Fruit fly (Drosophila melanogaster) whole organism, embryonic: ENCODE results near the gene CG10638.
A peak's percentile ranks its signal among the peaks of the same experiment; 100 is the strongest.

Experiments used
- Abd-B ChIP-seq: fragments of 200-800 bp; sonication (Bioruptor generic); optimal IDR thresholded peaks from 2 replicates; lab custom pipeline; 2018; ENCODE audit warnings: missing biosample characterization, mild to moderate bottlenecking, missing genetic modification characterization, moderate library complexity
- Adf1 ChIP-seq: fragments of 200-800 bp; sonication (Bioruptor generic); IDR thresholded peaks from 2 replicates; pipeline ENCODE4 v1.3.6; 2022; ENCODE audit warnings: missing biosample characterization, missing genetic modification characterization
- Atf3 ChIP-seq: fragments of 200-800 bp; sonication (Bioruptor generic); optimal IDR thresholded peaks from 3 replicates; lab custom pipeline; 2016; ENCODE audit warnings: missing biosample characterization, missing genetic modification characterization
- BEAF-32 ChIP-seq: fragments of 200-800 bp; sonication (Bioruptor generic); optimal IDR thresholded peaks from 3 replicates; lab custom pipeline; 2017; ENCODE audit warnings: missing biosample characterization, missing genetic modification characterization, mild to moderate bottlenecking, moderate library complexity, missing genetic modification reagents
- Bdp1 ChIP-seq: fragments of 200-800 bp; sonication (Bioruptor generic); optimal IDR thresholded peaks from 3 replicates; lab custom pipeline; 2016; ENCODE audit warnings: missing biosample characterization, missing genetic modification characterization
- CG10209 ChIP-seq: fragments of 200-800 bp; sonication (Bioruptor generic); optimal IDR thresholded peaks from 3 replicates; lab custom pipeline; 2017; ENCODE audit warnings: missing biosample characterization, mild to moderate bottlenecking, missing genetic modification characterization, missing genetic modification reagents
- CG12071 ChIP-seq: fragments of 200-800 bp; sonication (Bioruptor generic); optimal IDR thresholded peaks from 3 replicates; lab custom pipeline; 2018; ENCODE audit warnings: missing biosample characterization, mild to moderate bottlenecking, missing genetic modification characterization
- CG12744 ChIP-seq: fragments of 200-800 bp; sonication (Bioruptor generic); optimal IDR thresholded peaks from 2 replicates; lab custom pipeline; 2016; ENCODE audit warnings: missing biosample characterization, missing genetic modification characterization
- CG13775 ChIP-seq: fragments of 200-800 bp; sonication (Bioruptor generic); optimal IDR thresholded peaks from 3 replicates; lab custom pipeline; 2017; ENCODE audit warnings: missing biosample characterization, mild to moderate bottlenecking, missing genetic modification characterization
- CG14710 ChIP-seq: fragments of 200-800 bp; sonication (Bioruptor generic); optimal IDR thresholded peaks from 3 replicates; lab custom pipeline; 2019; ENCODE audit warnings: missing biosample characterization, mild to moderate bottlenecking, missing genetic modification characterization, moderate library complexity
- CG15073 ChIP-seq: fragments of 200-800 bp; sonication (Bioruptor generic); optimal IDR thresholded peaks from 2 replicates; lab custom pipeline; 2016; ENCODE audit warnings: missing biosample characterization, missing genetic modification characterization
- CG2120 ChIP-seq: fragments of 200-800 bp; sonication (Bioruptor generic); optimal IDR thresholded peaks from 3 replicates; lab custom pipeline; 2016; ENCODE audit warnings: missing biosample characterization, missing genetic modification characterization
- CG2129 ChIP-seq: fragments of 200-800 bp; sonication (Bioruptor generic); IDR thresholded peaks from 2 replicates; pipeline ENCODE4 v1.3.6; 2022; ENCODE audit warnings: missing biosample characterization, missing genetic modification characterization; ENCODE audit not compliant: partially characterized antibody
- CG30020 ChIP-seq: fragments of 200-800 bp; optimal IDR thresholded peaks from 2 replicates; lab custom pipeline; 2019; ENCODE audit warnings: missing biosample characterization, mild to moderate bottlenecking, missing genetic modification characterization, moderate library complexity
- CG31441 ChIP-seq: fragments of 200-800 bp; sonication (Bioruptor generic); IDR thresholded peaks from 2 replicates; pipeline ENCODE4 v1.3.6; 2022; ENCODE audit warnings: missing biosample characterization, missing genetic modification characterization
- CG4328 ChIP-seq: fragments of 200-800 bp; sonication (Bioruptor generic); optimal IDR thresholded peaks from 3 replicates; lab custom pipeline; 2017; ENCODE audit warnings: missing biosample characterization, missing genetic modification reagents, missing genetic modification characterization
- CG4424 ChIP-seq: fragments of 200-800 bp; sonication (Bioruptor generic); optimal IDR thresholded peaks from 3 replicates; lab custom pipeline; 2016; ENCODE audit warnings: missing biosample characterization, missing genetic modification characterization
- CG6175 ChIP-seq: fragments of 200-800 bp; sonication (Bioruptor generic); IDR thresholded peaks from 3 replicates; pipeline ENCODE4 v1.3.6; 2022; ENCODE audit warnings: missing biosample characterization, missing genetic modification characterization
- CG6254 ChIP-seq: fragments of 200-800 bp; sonication (Bioruptor generic); optimal IDR thresholded peaks from 3 replicates; lab custom pipeline; 2017; ENCODE audit warnings: mild to moderate bottlenecking, missing biosample characterization, missing genetic modification reagents, missing genetic modification characterization
- CG7987 ChIP-seq: fragments of 200-800 bp; sonication (Bioruptor generic); optimal IDR thresholded peaks from 2 replicates; lab custom pipeline; 2018; ENCODE audit warnings: missing biosample characterization, mild to moderate bottlenecking, missing genetic modification characterization, moderate library complexity
- CG8089 ChIP-seq: fragments of 200-800 bp; sonication (Bioruptor generic); optimal IDR thresholded peaks from 3 replicates; lab custom pipeline; 2016; ENCODE audit warnings: missing biosample characterization, missing genetic modification characterization
- CG8765 ChIP-seq: fragments of 200-800 bp; sonication (Bioruptor generic); IDR thresholded peaks from 2 replicates; pipeline ENCODE4 v1.3.6; 2022; ENCODE audit warnings: missing biosample characterization, missing genetic modification characterization
- D19B ChIP-seq: fragments of 200-800 bp; sonication (Bioruptor generic); optimal IDR thresholded peaks from 2 replicates; lab custom pipeline; 2017; ENCODE audit warnings: missing biosample characterization, mild to moderate bottlenecking, missing genetic modification characterization
- Dll ChIP-seq: fragments of 200-800 bp; sonication (Bioruptor generic); IDR thresholded peaks from 4 replicates; pipeline ENCODE4 v1.3.6; 2022; ENCODE audit warnings: missing biosample characterization, missing genetic modification characterization; ENCODE audit not compliant: partially characterized antibody
- Dp ChIP-seq: fragments of 200-800 bp; sonication (Bioruptor generic); optimal IDR thresholded peaks from 2 replicates; lab custom pipeline; 2018; ENCODE audit warnings: missing biosample characterization, mild to moderate bottlenecking, missing genetic modification characterization, moderate library complexity
- Drgx ChIP-seq: fragments of 200-800 bp; sonication (Bioruptor generic); IDR thresholded peaks from 2 replicates; pipeline ENCODE4 v1.3.6; 2022; ENCODE audit warnings: missing biosample characterization, missing genetic modification characterization
- Hr39 ChIP-seq: fragments of >200 bp; optimal IDR thresholded peaks from 2 replicates; lab custom pipeline; 2017
- NC2α ChIP-seq: fragments of 200-800 bp; sonication (Bioruptor generic); optimal IDR thresholded peaks from 2 replicates; lab custom pipeline; 2016; ENCODE audit warnings: missing biosample characterization, missing genetic modification characterization
- Optix ChIP-seq: fragments of 200-800 bp; sonication (Bioruptor generic); IDR thresholded peaks from 3 replicates; pipeline ENCODE4 v1.3.6; 2022; ENCODE audit warnings: missing biosample characterization, missing genetic modification characterization
- Rfx ChIP-seq: fragments of 200-800 bp; sonication (Bioruptor generic); IDR thresholded peaks from 2 replicates; pipeline ENCODE4 v1.3.6; 2022; ENCODE audit warnings: missing biosample characterization, missing genetic modification characterization
- az2 ChIP-seq: fragments of 200-800 bp; sonication (Bioruptor generic); optimal IDR thresholded peaks from 3 replicates; lab custom pipeline; 2016; ENCODE audit warnings: missing biosample characterization, missing genetic modification characterization
- chif ChIP-seq, 2 experiments: fragments of 200-800 bp; sonication (Bioruptor generic); optimal IDR thresholded peaks; 3 replicates each; lab custom pipeline; 2016; ENCODE audit warnings: missing biosample characterization in 2 of 2, missing genetic modification characterization in 2 of 2
- ci ChIP-seq: fragments of 200-800 bp; sonication (Bioruptor generic); IDR thresholded peaks from 3 replicates; pipeline ENCODE4 v1.3.6; 2022; ENCODE audit warnings: missing biosample characterization, missing genetic modification characterization
- da ChIP-seq: fragments of 200-800 bp; sonication (Bioruptor generic); optimal IDR thresholded peaks from 2 replicates; lab custom pipeline; 2016; ENCODE audit warnings: missing biosample characterization, missing genetic modification characterization
- dm ChIP-seq: fragments of 200-800 bp; sonication (Bioruptor generic); optimal IDR thresholded peaks from 3 replicates; lab custom pipeline; 2016; ENCODE audit warnings: missing biosample characterization, missing genetic modification characterization
- fd96Cb ChIP-seq: fragments of 200-800 bp; sonication (Bioruptor generic); optimal IDR thresholded peaks from 2 replicates; lab custom pipeline; 2018; ENCODE audit warnings: missing biosample characterization, mild to moderate bottlenecking, missing genetic modification characterization, moderate library complexity
- gfzf ChIP-seq: fragments of 200-800 bp; sonication (Bioruptor generic); optimal IDR thresholded peaks from 2 replicates; lab custom pipeline; 2016; ENCODE audit warnings: missing biosample characterization, mild to moderate bottlenecking, missing genetic modification characterization, moderate library complexity
- hkb ChIP-seq, 2 experiments: fragments of 200-800 bp in 1 of 2; fragments of >200 bp in 1 of 2; sonication (Bioruptor generic) in 1 of 2; IDR thresholded peaks in 1 of 2; optimal IDR thresholded peaks in 1 of 2; 2 replicates each; pipeline versions ENCODE4 v1.3.6 to Lab custom; 2017 to 2022; ENCODE audit warnings: missing biosample characterization in 1 of 2, missing genetic modification characterization in 1 of 2
- lab ChIP-seq: fragments of 200-800 bp; sonication (Bioruptor generic); optimal IDR thresholded peaks from 3 replicates; lab custom pipeline; 2017; ENCODE audit warnings: missing biosample characterization, missing genetic modification characterization, mild to moderate bottlenecking, moderate library complexity, missing genetic modification reagents
- pfk ChIP-seq: fragments of 200-800 bp; sonication (Bioruptor generic); optimal IDR thresholded peaks from 2 replicates; lab custom pipeline; 2018; ENCODE audit warnings: missing biosample characterization, mild to moderate bottlenecking, missing genetic modification characterization, moderate library complexity
- phol ChIP-seq: fragments of 200-800 bp; sonication (Bioruptor generic); optimal IDR thresholded peaks from 3 replicates; lab custom pipeline; 2018; ENCODE audit warnings: missing biosample characterization, mild to moderate bottlenecking, missing genetic modification characterization, moderate library complexity
- pita ChIP-seq: fragments of 200-800 bp; sonication (Bioruptor generic); optimal IDR thresholded peaks from 2 replicates; lab custom pipeline; 2017; ENCODE audit warnings: missing biosample characterization, mild to moderate bottlenecking, missing genetic modification characterization
- pros ChIP-seq: fragments of 200-800 bp; sonication (Bioruptor generic); optimal IDR thresholded peaks from 3 replicates; lab custom pipeline; 2019; ENCODE audit warnings: missing biosample characterization, mild to moderate bottlenecking, missing genetic modification characterization, moderate library complexity
- slou ChIP-seq: fragments of 200-800 bp; sonication (Bioruptor generic); optimal IDR thresholded peaks from 3 replicates; lab custom pipeline; 2016; ENCODE audit warnings: missing biosample characterization, missing genetic modification characterization
- sob ChIP-seq: fragments of 200-800 bp; sonication (Bioruptor generic); IDR thresholded peaks from 2 replicates; pipeline ENCODE4 v1.3.6; 2022; ENCODE audit warnings: missing biosample characterization, missing genetic modification characterization
- sr ChIP-seq: fragments of 200-800 bp; sonication (Bioruptor generic); IDR thresholded peaks from 3 replicates; pipeline ENCODE4 v1.3.6; 2022; ENCODE audit warnings: missing biosample characterization, missing genetic modification characterization
- stc ChIP-seq: fragments of 200-800 bp; sonication (Bioruptor generic); IDR thresholded peaks from 2 replicates; pipeline ENCODE4 v1.3.6; 2022; ENCODE audit warnings: missing biosample characterization, missing genetic modification characterization
- twi ChIP-seq: fragments of 200-800 bp; optimal IDR thresholded peaks from 2 replicates; lab custom pipeline; 2019; ENCODE audit warnings: missing biosample characterization, mild to moderate bottlenecking, missing genetic modification characterization, moderate library complexity
- vfl ChIP-seq: fragments of 200-800 bp; sonication (Bioruptor generic); optimal IDR thresholded peaks from 2 replicates; lab custom pipeline; 2016; ENCODE audit warnings: missing biosample characterization, missing genetic modification characterization
- vvl ChIP-seq: fragments of 200-800 bp; sonication (Bioruptor generic); IDR thresholded peaks from 2 replicates; pipeline ENCODE4 v1.3.6; 2022; ENCODE audit warnings: missing biosample characterization, missing genetic modification characterization
- wdn ChIP-seq: fragments of 200-800 bp; sonication (Bioruptor generic); IDR thresholded peaks from 2 replicates; pipeline ENCODE4 v1.3.6; 2022; ENCODE audit warnings: missing biosample characterization, missing genetic modification characterization

CG10638 gene

dm6 chr3L:12468016-12468415 is 33.1 kb downstream of the CG10638 start, which contains the start of gene eyg (continued):
- TF ChIP-seq dm (GFP tag; lab: Kevin White, UChicago): peak; percentile 14
- TF ChIP-seq pros (GFP tag; lab: Kevin White, UChicago): peak; percentile 66
- no peak for TF ChIP-seq CG15073 (GFP tag; lab: Kevin White, UChicago)
- no peak for TF ChIP-seq gfzf (GFP tag; lab: Kevin White, UChicago)
- TF ChIP-seq CG13775 (GFP tag; lab: Kevin White, UChicago): peak; percentile 28
- no peak for TF ChIP-seq da
- TF ChIP-seq pfk: peak; percentile 43
- no peak for TF ChIP-seq BEAF-32 (GFP tag; lab: Kevin White, UChicago)
- no peak for TF ChIP-seq CG4424 (GFP tag; lab: Kevin White, UChicago)
- TF ChIP-seq Drgx (GFP tag; lab: Robert Waterston, UW): no peak; the same call in 1 of the 2 replicates
- no peak for TF ChIP-seq az2
- TF ChIP-seq vvl (GFP tag; lab: Robert Waterston, UW): peak; percentile 79
- peak; percentile 79 for TF ChIP-seq phol (tag; lab: Kevin White, UChicago)
- TF ChIP-seq vfl (GFP tag; lab: Kevin White, UChicago): no peak
- TF ChIP-seq CG2129 (GFP tag; lab: Robert Waterston, UW): no peak
- TF ChIP-seq CG8765 (GFP tag; lab: Robert Waterston, UW): 0 out of 2 replicates have a peak, but pooled peaks have one; percentile 9
- TF ChIP-seq twi (tag; lab: Kevin White, UChicago): peak; percentile 9
- TF ChIP-seq Dll (GFP tag; lab: Robert Waterston, UW): 0 out of 4 replicates have a peak, but pooled peaks have one; percentile 28
- peak; percentile 40 for TF ChIP-seq CG10209 (GFP tag; lab: Kevin White, UChicago)
- TF ChIP-seq sr (GFP tag; lab: Robert Waterston, UW): no peak; the same call in 2 of the 3 replicates
- TF ChIP-seq CG14710 (tag; lab: Kevin White, UChicago): peak; percentile 37
- TF ChIP-seq Hr39 (lab: Kevin White, UChicago): no peak
- TF ChIP-seq CG6175: no peak; the same call in 2 of the 3 replicates
- peak; percentile 31 for TF ChIP-seq NC2α (GFP tag; lab: Kevin White, UChicago)
- no peak for TF ChIP-seq sob
- TF ChIP-seq CG31441 (GFP tag; lab: Robert Waterston, UW): no peak
- no peak for TF ChIP-seq pita (GFP tag; lab: Kevin White, UChicago)
- no peak for TF ChIP-seq fd96Cb (tag; lab: Kevin White, UChicago)
- peak in 1 of 2 experiments; percentile 33 for TF ChIP-seq chif (GFP tag; optimal IDR thresholded peaks at IDR 0.05; lab: Kevin White, UChicago)
- TF ChIP-seq Abd-B (GFP tag; lab: Kevin White, UChicago): peak; percentile 37
- TF ChIP-seq hkb (optimal IDR thresholded peaks at IDR 0.05; lab: Kevin White, UChicago): peak; percentile 74
- TF ChIP-seq hkb (GFP tag; IDR thresholded peaks at IDR 0.05; lab: Robert Waterston, UW): 0 out of 2 replicates have a peak, but pooled peaks have one; percentile 51
- no peak for TF ChIP-seq lab
- TF ChIP-seq Rfx: no peak; the same call in 1 of the 2 replicates
- TF ChIP-seq Atf3 (GFP tag; lab: Kevin White, UChicago): peak; percentile 33
- TF ChIP-seq Bdp1: no peak
- peak; percentile 69; the same call in 2 of the 3 replicates for TF ChIP-seq ci (GFP tag; lab: Robert Waterston, UW)
- TF ChIP-seq slou (GFP tag; lab: Kevin White, UChicago): no peak
- TF ChIP-seq CG6254 (GFP tag; lab: Kevin White, UChicago): no peak
- no peak for TF ChIP-seq CG12071 (GFP tag; lab: Kevin White, UChicago)
- no peak for TF ChIP-seq wdn
- TF ChIP-seq Adf1 (GFP tag; lab: Robert Waterston, UW): peak; percentile 76
- peak; percentile 11 for TF ChIP-seq CG8089 (GFP tag; lab: Kevin White, UChicago)
- TF ChIP-seq D19B (GFP tag; lab: Kevin White, UChicago): no peak
- no peak for TF ChIP-seq Dp (GFP tag; lab: Kevin White, UChicago)
- TF ChIP-seq Optix (GFP tag; lab: Robert Waterston, UW): no peak
- TF ChIP-seq stc (GFP tag; lab: Robert Waterston, UW): no peak
- no peak for TF ChIP-seq CG4328 (GFP tag; lab: Kevin White, UChicago)
- peak; percentile 47 for TF ChIP-seq CG7987 (GFP tag; lab: Kevin White, UChicago)
- no peak for TF ChIP-seq CG12744 (GFP tag; lab: Kevin White, UChicago)
- TF ChIP-seq CG30020: no peak
- TF ChIP-seq CG2120: peak; percentile 10
